Fruit fly (Drosophila melanogaster) whole organism, embryonic: ENCODE data around the gene Eip75B.
A peak's percentile ranks its signal among the peaks of the same experiment; 100 is the strongest.

ENCODE experiments used
- B-H2 ChIP-seq: fragments of 200-800 bp; sonication (Bioruptor generic); optimal IDR thresholded peaks from 2 replicates; lab custom pipeline; 2018; ENCODE audit warnings: missing biosample characterization, mild to moderate bottlenecking, missing genetic modification characterization
- BEAF-32 ChIP-seq: fragments of 200-800 bp; sonication (Bioruptor generic); optimal IDR thresholded peaks from 3 replicates; lab custom pipeline; 2017; ENCODE audit warnings: missing biosample characterization, missing genetic modification characterization, mild to moderate bottlenecking, moderate library complexity, missing genetic modification reagents
- Blimp-1 ChIP-seq: fragments of 200-800 bp; sonication (Bioruptor generic); optimal IDR thresholded peaks from 3 replicates; lab custom pipeline; 2018; ENCODE audit warnings: missing biosample characterization, missing genetic modification characterization, mild to moderate bottlenecking, moderate library complexity, missing genetic modification reagents
- CG10147 ChIP-seq: fragments of 200-800 bp; sonication (Bioruptor generic); optimal IDR thresholded peaks from 2 replicates; lab custom pipeline; 2019; ENCODE audit warnings: missing biosample characterization, mild to moderate bottlenecking, missing genetic modification characterization, moderate library complexity
- CG1024 ChIP-seq: fragments of 200-800 bp; sonication (Bioruptor generic); IDR thresholded peaks from 2 replicates; pipeline ENCODE4 v1.3.6; 2022; ENCODE audit warnings: missing biosample characterization, missing genetic modification characterization
- CG10431 ChIP-seq: fragments of 200-800 bp; sonication (Bioruptor generic); optimal IDR thresholded peaks from 3 replicates; lab custom pipeline; 2018; ENCODE audit warnings: missing biosample characterization, mild to moderate bottlenecking, missing genetic modification characterization
- CG12236 ChIP-seq: fragments of 200-800 bp; sonication (Bioruptor generic); optimal IDR thresholded peaks from 2 replicates; lab custom pipeline; 2016; ENCODE audit warnings: missing biosample characterization, missing genetic modification characterization
- CG1233 ChIP-seq: fragments of 200-800 bp; sonication (Bioruptor generic); optimal IDR thresholded peaks from 4 replicates; lab custom pipeline; 2018; ENCODE audit warnings: missing biosample characterization, mild to moderate bottlenecking, missing genetic modification characterization
- CG12659 ChIP-seq: fragments of 200-800 bp; sonication (Bioruptor generic); optimal IDR thresholded peaks from 3 replicates; lab custom pipeline; 2017; ENCODE audit warnings: mild to moderate bottlenecking, missing biosample characterization, missing genetic modification reagents, missing genetic modification characterization
- CG1603 ChIP-seq: fragments of 200-800 bp; sonication (Bioruptor generic); optimal IDR thresholded peaks from 2 replicates; lab custom pipeline; 2019; ENCODE audit warnings: missing biosample characterization, mild to moderate bottlenecking, missing genetic modification characterization, moderate library complexity
- CG1792 ChIP-seq: fragments of 200-800 bp; sonication (Bioruptor generic); optimal IDR thresholded peaks from 2 replicates; lab custom pipeline; 2016; ENCODE audit warnings: missing biosample characterization, missing genetic modification characterization
- CG1832 ChIP-seq: fragments of 200-800 bp; sonication (Bioruptor generic); optimal IDR thresholded peaks from 2 replicates; lab custom pipeline; 2017; ENCODE audit warnings: missing biosample characterization, mild to moderate bottlenecking, missing genetic modification characterization, inconsistent platforms
- CG18476 ChIP-seq: fragments of 200-800 bp; sonication (Bioruptor generic); optimal IDR thresholded peaks from 2 replicates; lab custom pipeline; 2016; ENCODE audit warnings: missing biosample characterization, mild to moderate bottlenecking, missing genetic modification characterization
- CG2120 ChIP-seq: fragments of 200-800 bp; sonication (Bioruptor generic); optimal IDR thresholded peaks from 3 replicates; lab custom pipeline; 2016; ENCODE audit warnings: missing biosample characterization, missing genetic modification characterization
- CG31365 ChIP-seq: fragments of 200-800 bp; sonication (Bioruptor generic); optimal IDR thresholded peaks from 2 replicates; lab custom pipeline; 2018; ENCODE audit warnings: missing biosample characterization, mild to moderate bottlenecking, missing genetic modification characterization
- CG5180 ChIP-seq: fragments of 200-800 bp; sonication (Bioruptor generic); optimal IDR thresholded peaks from 3 replicates; lab custom pipeline; 2017; ENCODE audit warnings: missing biosample characterization, missing genetic modification characterization, mild to moderate bottlenecking, moderate library complexity, missing genetic modification reagents
- CG7928 ChIP-seq: fragments of 200-800 bp; sonication (Bioruptor generic); optimal IDR thresholded peaks from 2 replicates; lab custom pipeline; 2017; ENCODE audit warnings: missing biosample characterization, mild to moderate bottlenecking, missing genetic modification characterization
- CG8281 ChIP-seq: fragments of 200-800 bp; sonication (Bioruptor generic); optimal IDR thresholded peaks from 2 replicates; lab custom pipeline; 2018; ENCODE audit warnings: missing biosample characterization, mild to moderate bottlenecking, missing genetic modification characterization, moderate library complexity
- CG8765 ChIP-seq: fragments of 200-800 bp; sonication (Bioruptor generic); IDR thresholded peaks from 2 replicates; pipeline ENCODE4 v1.3.6; 2022; ENCODE audit warnings: missing biosample characterization, missing genetic modification characterization
- CrebB ChIP-seq: fragments of 200-800 bp; sonication (Bioruptor generic); optimal IDR thresholded peaks from 3 replicates; lab custom pipeline; 2018; ENCODE audit warnings: missing biosample characterization, mild to moderate bottlenecking, missing genetic modification characterization
- D19A ChIP-seq: fragments of 200-800 bp; optimal IDR thresholded peaks from 3 replicates; lab custom pipeline; 2019; ENCODE audit warnings: missing biosample characterization, mild to moderate bottlenecking, missing genetic modification characterization, moderate library complexity
- Deaf1 ChIP-seq: fragments of 200-800 bp; optimal IDR thresholded peaks from 3 replicates; lab custom pipeline; 2019; ENCODE audit warnings: missing biosample characterization, mild to moderate bottlenecking, missing genetic modification characterization, moderate library complexity
- E2f2 ChIP-seq: fragments of 200-800 bp; sonication (Bioruptor generic); IDR thresholded peaks from 2 replicates; pipeline ENCODE4 v1.3.6; 2022; ENCODE audit warnings: missing biosample characterization, missing genetic modification characterization
- H2.0 ChIP-seq: fragments of 200-800 bp; sonication (Bioruptor generic); IDR thresholded peaks from 2 replicates; pipeline ENCODE4 v1.3.6; 2022; ENCODE audit warnings: missing biosample characterization, missing genetic modification characterization
- HLH4C ChIP-seq: fragments of 200-800 bp; sonication (Bioruptor generic); IDR thresholded peaks from 3 replicates; pipeline ENCODE4 v1.3.6; 2022; ENCODE audit warnings: missing biosample characterization, missing genetic modification characterization; ENCODE audit not compliant: partially characterized antibody
- Hr3 ChIP-seq: fragments of 200-800 bp; sonication (Bioruptor generic); optimal IDR thresholded peaks from 3 replicates; lab custom pipeline; 2016; ENCODE audit warnings: missing biosample characterization, missing genetic modification characterization
- Nf-YA ChIP-seq: fragments of 200-800 bp; sonication (Bioruptor generic); IDR thresholded peaks from 2 replicates; pipeline ENCODE4 v1.3.6; 2022; ENCODE audit warnings: missing biosample characterization, missing genetic modification characterization
- Trl ChIP-seq, 3 experiments: fragments of >200 bp in 2 of 3; fragments of 200-800 bp in 1 of 3; sonication (Bioruptor generic) in 1 of 3; optimal IDR thresholded peaks; 2 replicates in 1 of 3; 3 replicates in 2 of 3; lab custom pipeline; 2016 to 2017; ENCODE audit warnings: missing biosample characterization in 1 of 3, missing genetic modification characterization in 1 of 3
- abd-A ChIP-seq: fragments of 200-800 bp; sonication (Bioruptor generic); optimal IDR thresholded peaks from 3 replicates; lab custom pipeline; 2019; ENCODE audit warnings: missing biosample characterization, mild to moderate bottlenecking, missing genetic modification characterization, moderate library complexity
- amos ChIP-seq: fragments of 200-800 bp; sonication (Bioruptor generic); IDR thresholded peaks from 2 replicates; pipeline ENCODE4 v1.3.6; 2022; ENCODE audit warnings: missing biosample characterization, missing genetic modification characterization; ENCODE audit not compliant: partially characterized antibody
- ap ChIP-seq: fragments of 200-800 bp; sonication (Bioruptor generic); IDR thresholded peaks from 2 replicates; pipeline ENCODE4 v1.3.6; 2022; ENCODE audit warnings: missing biosample characterization, missing genetic modification characterization
- bowl ChIP-seq: fragments of 200-800 bp; sonication (Bioruptor generic); IDR thresholded peaks from 2 replicates; pipeline ENCODE4 v1.3.6; 2022; ENCODE audit warnings: missing biosample characterization, missing genetic modification characterization
- cg ChIP-seq: fragments of 200-800 bp; sonication (Bioruptor generic); optimal IDR thresholded peaks from 3 replicates; lab custom pipeline; 2019; ENCODE audit warnings: missing biosample characterization, mild to moderate bottlenecking, missing genetic modification characterization, moderate library complexity
- chinmo ChIP-seq: fragments of 200-800 bp; sonication (Bioruptor generic); IDR thresholded peaks from 4 replicates; pipeline ENCODE4 v1.3.6; 2022; ENCODE audit warnings: missing biosample characterization, missing genetic modification characterization; ENCODE audit not compliant: partially characterized antibody
- chn ChIP-seq: fragments of 200-800 bp; sonication (Bioruptor generic); optimal IDR thresholded peaks from 2 replicates; lab custom pipeline; 2016; ENCODE audit warnings: missing biosample characterization, missing genetic modification characterization
- croc ChIP-seq: fragments of 200-800 bp; sonication (Bioruptor generic); conservative IDR thresholded peaks from 3 replicates; pipeline ENCODE4 v1.3.6; 2022; ENCODE audit warnings: missing biosample characterization, missing genetic modification characterization
- dati ChIP-seq: fragments of 200-800 bp; sonication (Bioruptor generic); IDR thresholded peaks from 2 replicates; pipeline ENCODE4 v1.3.6; 2022; ENCODE audit warnings: missing biosample characterization, missing genetic modification characterization
- ken ChIP-seq: fragments of 200-800 bp; sonication (Bioruptor generic); IDR thresholded peaks from 3 replicates; pipeline ENCODE4 v1.3.6; 2022; ENCODE audit warnings: missing biosample characterization, missing genetic modification characterization
- kni ChIP-seq: fragments of 200-800 bp; sonication (Bioruptor generic); optimal IDR thresholded peaks from 3 replicates; lab custom pipeline; 2017; ENCODE audit warnings: mild to moderate bottlenecking, missing biosample characterization, missing genetic modification reagents, missing genetic modification characterization
- lmd ChIP-seq: fragments of 200-800 bp; sonication (Bioruptor generic); IDR thresholded peaks from 2 replicates; pipeline ENCODE4 v1.3.6; 2022; ENCODE audit warnings: missing biosample characterization, missing genetic modification characterization
- mam ChIP-seq: fragments of 200-800 bp; sonication (Bioruptor generic); optimal IDR thresholded peaks from 3 replicates; lab custom pipeline; 2016; ENCODE audit warnings: missing biosample characterization, missing genetic modification characterization
- nerfin-1 ChIP-seq: fragments of 200-800 bp; sonication (Bioruptor generic); optimal IDR thresholded peaks from 3 replicates; lab custom pipeline; 2019; ENCODE audit warnings: missing biosample characterization, mild to moderate bottlenecking, missing genetic modification characterization, moderate library complexity
- oc ChIP-seq: fragments of 200-800 bp; sonication (Bioruptor generic); optimal IDR thresholded peaks from 2 replicates; lab custom pipeline; 2018; ENCODE audit warnings: missing biosample characterization, mild to moderate bottlenecking, missing genetic modification characterization, moderate library complexity
- pum ChIP-seq: fragments of 200-800 bp; sonication (Bioruptor generic); optimal IDR thresholded peaks from 2 replicates; lab custom pipeline; 2016; ENCODE audit warnings: missing biosample characterization, missing genetic modification characterization
- sd ChIP-seq: fragments of 200-800 bp; sonication (Bioruptor generic); optimal IDR thresholded peaks from 3 replicates; lab custom pipeline; 2018; ENCODE audit warnings: missing biosample characterization, mild to moderate bottlenecking, missing genetic modification characterization, moderate library complexity
- slbo ChIP-seq: fragments of 200-800 bp; sonication (Bioruptor generic); IDR thresholded peaks from 2 replicates; pipeline ENCODE4 v1.3.6; 2022; ENCODE audit warnings: missing biosample characterization, missing genetic modification characterization
- sqz ChIP-seq: fragments of 200-800 bp; sonication (Bioruptor generic); optimal IDR thresholded peaks from 3 replicates; lab custom pipeline; 2018; ENCODE audit warnings: missing biosample characterization, mild to moderate bottlenecking, missing genetic modification characterization
- zf30C ChIP-seq: fragments of 200-800 bp; sonication (Bioruptor generic); optimal IDR thresholded peaks from 3 replicates; lab custom pipeline; 2018; ENCODE audit warnings: missing biosample characterization, mild to moderate bottlenecking, missing genetic modification characterization

The Eip75B gene

DNA sequence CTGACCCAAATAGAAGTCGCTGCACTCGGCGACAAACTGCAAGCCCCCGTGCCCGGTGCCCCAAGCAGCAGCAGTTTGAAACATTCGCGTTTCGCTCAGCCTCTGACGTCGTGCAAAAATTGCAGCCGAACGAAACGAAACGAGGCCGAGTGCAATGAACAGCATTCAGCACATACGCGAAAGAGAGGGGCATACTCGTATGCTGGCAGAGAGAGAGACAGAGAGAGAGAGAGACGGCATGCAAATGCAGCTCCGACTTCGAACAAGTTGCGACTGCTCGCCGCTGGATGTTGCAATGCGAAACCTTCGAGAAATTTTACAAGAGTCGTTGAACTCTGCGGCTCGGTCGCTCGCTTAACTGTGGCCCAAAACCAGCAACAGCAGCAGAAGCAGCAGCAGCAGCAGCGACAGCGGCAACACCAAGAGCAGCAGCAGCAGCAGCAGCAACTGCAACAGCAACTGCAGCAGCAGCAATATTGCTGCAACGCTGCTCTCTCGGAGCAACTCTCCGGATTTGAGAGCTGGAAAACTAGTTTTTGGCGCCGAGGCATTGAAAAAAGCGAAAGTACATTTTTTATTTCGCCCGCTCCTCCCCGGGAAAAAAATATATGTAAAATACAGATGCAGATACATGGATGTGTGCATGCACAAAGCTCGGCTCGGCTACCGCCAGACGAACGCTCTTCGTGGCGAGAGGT, 99.6 kb downstream of the Eip75B start:
- peak; percentile 16 for TF ChIP-seq Hr3 (GFP tag; lab: Kevin White, UChicago)
- no peak for TF ChIP-seq CG1233 (GFP tag; lab: Kevin White, UChicago)
- TF ChIP-seq CG8281: no peak
- TF ChIP-seq CrebB (tag; lab: Kevin White, UChicago): no peak
- no peak for TF ChIP-seq CG2120 (GFP tag; lab: Kevin White, UChicago)
- no peak for TF ChIP-seq CG31365 (tag; lab: Kevin White, UChicago)
- no peak for TF ChIP-seq Nf-YA (GFP tag; lab: Robert Waterston, UW)
- 0 out of 4 replicates have a peak, but pooled peaks have one; percentile 62 for TF ChIP-seq chinmo (GFP tag; lab: Robert Waterston, UW)
- TF ChIP-seq mam (GFP tag; lab: Kevin White, UChicago): no peak
- no peak for TF ChIP-seq CG12659 (GFP tag; lab: Kevin White, UChicago)
- no peak for TF ChIP-seq amos
- no peak for TF ChIP-seq H2.0 (GFP tag; lab: Robert Waterston, UW)
- TF ChIP-seq HLH4C: 0 out of 3 replicates have a peak, but pooled peaks have one; percentile 22
- TF ChIP-seq CG1603 (tag; lab: Kevin White, UChicago): no peak
- no peak for TF ChIP-seq croc
- peak; percentile 1 for TF ChIP-seq abd-A (tag; lab: Kevin White, UChicago)
- TF ChIP-seq CG1792 (GFP tag; lab: Kevin White, UChicago): no peak
- peak; percentile 49 for TF ChIP-seq cg (GFP tag; lab: Kevin White, UChicago)
- no peak for TF ChIP-seq CG7928 (GFP tag; lab: Kevin White, UChicago)
- TF ChIP-seq chn (GFP tag; lab: Kevin White, UChicago): no peak
- no peak for TF ChIP-seq CG8765 (GFP tag; lab: Robert Waterston, UW)
- TF ChIP-seq ap (GFP tag; lab: Robert Waterston, UW): no peak
- peak; percentile 57 for TF ChIP-seq CG10431 (GFP tag; lab: Kevin White, UChicago)
- TF ChIP-seq Blimp-1: peak; percentile 99
- no peak for TF ChIP-seq lmd
- TF ChIP-seq slbo (GFP tag; lab: Robert Waterston, UW): 0 out of 2 replicates have a peak, but pooled peaks have one; percentile 10
- TF ChIP-seq dati: no peak
- TF ChIP-seq nerfin-1 (tag; lab: Kevin White, UChicago): no peak
- peak; percentile 97 for TF ChIP-seq CG5180
- peak; percentile 69 for TF ChIP-seq sd (tag; lab: Kevin White, UChicago)
- no peak for TF ChIP-seq pum (GFP tag; lab: Kevin White, UChicago)
- TF ChIP-seq B-H2 (GFP tag; lab: Kevin White, UChicago): no peak
- TF ChIP-seq CG18476 (GFP tag; lab: Kevin White, UChicago): no peak
- peak; percentile 55 for TF ChIP-seq CG1832 (GFP tag; lab: Kevin White, UChicago)
- no peak for TF ChIP-seq oc (tag; lab: Kevin White, UChicago)
- no peak for TF ChIP-seq D19A
- TF ChIP-seq Deaf1 (tag; lab: Kevin White, UChicago): peak; percentile 80
- peak; percentile 69 for TF ChIP-seq kni (GFP tag; lab: Kevin White, UChicago)
- TF ChIP-seq CG12236 (GFP tag; lab: Kevin White, UChicago): no peak
- peak; percentile 21 to 33 for TF ChIP-seq Trl (optimal IDR thresholded peaks at IDR 0.05; lab: Kevin White, UChicago)
- no peak for TF ChIP-seq Trl (GFP tag; optimal IDR thresholded peaks at IDR 0.05; lab: Kevin White, UChicago)
- TF ChIP-seq ken (GFP tag; lab: Robert Waterston, UW): no peak
- TF ChIP-seq zf30C (GFP tag; lab: Kevin White, UChicago): no peak
- TF ChIP-seq CG1024 (GFP tag; lab: Robert Waterston, UW): no peak
- TF ChIP-seq CG10147 (GFP tag; lab: Kevin White, UChicago): no peak
- TF ChIP-seq sqz: peak; percentile 70
- TF ChIP-seq BEAF-32 (GFP tag; lab: Kevin White, UChicago): no peak
- 0 out of 2 replicates have a peak, but pooled peaks have one; percentile 3 for TF ChIP-seq E2f2 (GFP tag; lab: Robert Waterston, UW)
- TF ChIP-seq bowl (GFP tag; lab: Robert Waterston, UW): no peak
